Worm (Caenorhabditis elegans) whole organism, L2 larva: ENCODE results near the gene T08D10.3.

Experiments used
- C34F6.9 ChIP-seq: fragments of 150-350 bp; optimal IDR thresholded peaks from 2 replicates; lab custom pipeline; 2014; ENCODE audit warnings: missing biosample characterization, missing genetic modification characterization
- F13H6.1 ChIP-seq: sonication (generic microtip); optimal IDR thresholded peaks from 2 replicates; lab custom pipeline; 2016; ENCODE audit warnings: missing genetic modification characterization, missing compliant biosample characterization
- R02D3.7 ChIP-seq: fragments of 150-350 bp; optimal IDR thresholded peaks from 2 replicates; lab custom pipeline; 2014; ENCODE audit warnings: missing biosample characterization, missing genetic modification characterization
- Y55F3AM.14 ChIP-seq: fragments of 200-800 bp; sonication (Bioruptor generic); optimal IDR thresholded peaks from 2 replicates; lab custom pipeline; 2018; ENCODE audit warnings: mild to moderate bottlenecking, missing genetic modification characterization, missing compliant biosample characterization
- ZK546.5 ChIP-seq: sonication (generic microtip); optimal IDR thresholded peaks from 2 replicates; lab custom pipeline; 2017; ENCODE audit warnings: missing biosample characterization, missing genetic modification characterization
- alr-1 ChIP-seq: fragments of 150-350 bp; optimal IDR thresholded peaks from 2 replicates; lab custom pipeline; 2014; ENCODE audit warnings: missing biosample characterization, missing genetic modification characterization
- ama-1 ChIP-seq: fragments of 150-350 bp; optimal IDR thresholded peaks from 2 replicates; lab custom pipeline; 2018; ENCODE audit warnings: inconsistent platforms
- blmp-1 ChIP-seq: sonication (generic microtip); optimal IDR thresholded peaks from 2 replicates; lab custom pipeline; 2017; ENCODE audit warnings: missing genetic modification characterization, mild to moderate bottlenecking, missing compliant biosample characterization, antibody characterized with exemption, moderate library complexity; ENCODE audit not compliant: insufficient read depth
- ceh-16 ChIP-seq: fragments of 150-350 bp; optimal IDR thresholded peaks from 2 replicates; lab custom pipeline; 2014; ENCODE audit warnings: missing biosample characterization, missing genetic modification characterization
- ceh-82 ChIP-seq: fragments of 150-350 bp; optimal IDR thresholded peaks from 2 replicates; lab custom pipeline; 2014; ENCODE audit warnings: missing biosample characterization, missing genetic modification characterization
- crh-2 ChIP-seq: sonication (generic microtip); optimal IDR thresholded peaks from 2 replicates; lab custom pipeline; 2017; ENCODE audit warnings: missing biosample characterization, missing genetic modification characterization
- dmd-4 ChIP-seq: sonication (generic microtip); optimal IDR thresholded peaks from 2 replicates; lab custom pipeline; 2017; ENCODE audit warnings: missing biosample characterization, missing genetic modification characterization
- egl-27 ChIP-seq: sonication (generic microtip); optimal IDR thresholded peaks from 3 replicates; lab custom pipeline; 2017; ENCODE audit warnings: missing biosample characterization, missing genetic modification reagents, missing genetic modification characterization
- elt-1 ChIP-seq: fragments of 150-350 bp; optimal IDR thresholded peaks from 2 replicates; lab custom pipeline; 2014; ENCODE audit warnings: missing biosample characterization, missing genetic modification characterization
- elt-3 ChIP-seq: sonication (generic microtip); optimal IDR thresholded peaks from 2 replicates; lab custom pipeline; 2017; ENCODE audit warnings: missing biosample characterization, missing genetic modification characterization
- gmeb-1 ChIP-seq: fragments of 150-350 bp; optimal IDR thresholded peaks from 2 replicates; lab custom pipeline; 2014; ENCODE audit warnings: missing biosample characterization, missing genetic modification characterization
- lin-13 ChIP-seq: fragments of 150-350 bp; optimal IDR thresholded peaks from 2 replicates; lab custom pipeline; 2014; ENCODE audit warnings: missing biosample characterization, missing genetic modification reagents, missing genetic modification characterization
- lin-39 ChIP-seq: fragments of 150-350 bp; optimal IDR thresholded peaks from 2 replicates; lab custom pipeline; 2014; ENCODE audit warnings: missing biosample characterization, missing genetic modification reagents, missing genetic modification characterization
- lsy-2 ChIP-seq, 2 experiments: fragments of 150-350 bp in 1 of 2; sonication (generic microtip) in 1 of 2; optimal IDR thresholded peaks; 2 replicates each; lab custom pipeline; 2014 to 2017; ENCODE audit warnings: missing biosample characterization in 2 of 2, missing genetic modification characterization in 2 of 2
- mab-5 ChIP-seq: fragments of 150-350 bp; optimal IDR thresholded peaks from 2 replicates; lab custom pipeline; 2014; ENCODE audit warnings: missing biosample characterization, missing genetic modification characterization
- mbf-1 ChIP-seq: sonication (generic microtip); optimal IDR thresholded peaks from 2 replicates; lab custom pipeline; 2017; ENCODE audit warnings: missing biosample characterization, missing genetic modification characterization
- mdl-1 ChIP-seq, 2 experiments: fragments of 150-350 bp in 1 of 2; sonication (generic microtip) in 1 of 2; optimal IDR thresholded peaks; 2 replicates each; lab custom pipeline; 2017; ENCODE audit warnings: missing biosample characterization in 2 of 2, missing genetic modification characterization in 2 of 2
- nhr-11 ChIP-seq: fragments of 150-350 bp; optimal IDR thresholded peaks from 2 replicates; lab custom pipeline; 2014; ENCODE audit warnings: missing biosample characterization, missing genetic modification characterization
- nhr-12 ChIP-seq: fragments of 150-350 bp; optimal IDR thresholded peaks from 2 replicates; lab custom pipeline; 2014; ENCODE audit warnings: missing biosample characterization, missing genetic modification characterization
- nhr-129 ChIP-seq: fragments of 150-350 bp; optimal IDR thresholded peaks from 2 replicates; lab custom pipeline; 2014; ENCODE audit warnings: missing biosample characterization, missing genetic modification characterization
- nhr-21 ChIP-seq: fragments of 150-350 bp; optimal IDR thresholded peaks from 2 replicates; lab custom pipeline; 2014; ENCODE audit warnings: missing biosample characterization, missing genetic modification characterization
- nhr-23 ChIP-seq: fragments of 150-350 bp; optimal IDR thresholded peaks from 2 replicates; lab custom pipeline; 2014; ENCODE audit warnings: missing biosample characterization, missing genetic modification reagents, missing genetic modification characterization
- nhr-237 ChIP-seq: fragments of 150-350 bp; optimal IDR thresholded peaks from 2 replicates; lab custom pipeline; 2014; ENCODE audit warnings: missing biosample characterization, missing genetic modification characterization
- nhr-6 ChIP-seq: fragments of 150-350 bp; optimal IDR thresholded peaks from 2 replicates; lab custom pipeline; 2014; ENCODE audit warnings: missing biosample characterization, missing genetic modification characterization
- peb-1 ChIP-seq: fragments of 150-350 bp; optimal IDR thresholded peaks from 2 replicates; lab custom pipeline; 2014; ENCODE audit warnings: missing biosample characterization, missing genetic modification characterization
- sem-4 ChIP-seq: fragments of 150-350 bp; optimal IDR thresholded peaks from 2 replicates; lab custom pipeline; 2014; ENCODE audit warnings: missing biosample characterization, missing genetic modification reagents, missing genetic modification characterization
- skn-1 ChIP-seq: sonication (generic microtip); optimal IDR thresholded peaks from 2 replicates; lab custom pipeline; 2017; ENCODE audit warnings: missing biosample characterization, missing genetic modification characterization
- sma-3 ChIP-seq: sonication (generic microtip); optimal IDR thresholded peaks from 2 replicates; lab custom pipeline; 2016; ENCODE audit warnings: missing genetic modification reagents, missing genetic modification characterization, missing compliant biosample characterization
- sma-9 ChIP-seq, 2 experiments: fragments of 150-350 bp in 1 of 2; sonication (generic microtip) in 1 of 2; optimal IDR thresholded peaks; 2 replicates each; lab custom pipeline; 2014 to 2016; ENCODE audit warnings: missing genetic modification characterization in 2 of 2, mild to moderate bottlenecking in 1 of 2, missing biosample characterization in 1 of 2, missing compliant biosample characterization in 1 of 2, missing genetic modification reagents in 1 of 2, moderate library complexity in 1 of 2
- unc-39 ChIP-seq: fragments of 150-350 bp; optimal IDR thresholded peaks from 2 replicates; lab custom pipeline; 2014; ENCODE audit warnings: missing biosample characterization, missing genetic modification characterization
- unc-55 ChIP-seq: fragments of 150-350 bp; sonication (generic microtip); optimal IDR thresholded peaks from 3 replicates; lab custom pipeline; 2014; ENCODE audit warnings: missing biosample characterization, missing genetic modification reagents, missing genetic modification characterization
- unc-62 ChIP-seq: fragments of 150-350 bp; optimal IDR thresholded peaks from 2 replicates; lab custom pipeline; 2014; ENCODE audit warnings: missing biosample characterization, missing genetic modification reagents, missing genetic modification characterization
- zag-1 ChIP-seq: fragments of 150-350 bp; optimal IDR thresholded peaks from 2 replicates; lab custom pipeline; 2014; ENCODE audit warnings: missing biosample characterization, missing genetic modification characterization
- ztf-1 ChIP-seq: fragments of 200-800 bp; sonication (Bioruptor generic); conservative IDR thresholded peaks from 2 replicates; pipeline ENCODE4 v1.3.6; 2022; ENCODE audit warnings: missing genetic modification characterization, missing compliant biosample characterization
- ztf-11 ChIP-seq: sonication (generic microtip); optimal IDR thresholded peaks from 2 replicates; lab custom pipeline; 2017; ENCODE audit warnings: missing biosample characterization, missing genetic modification characterization
- ztf-4 ChIP-seq: fragments of 150-350 bp; optimal IDR thresholded peaks from 2 replicates; lab custom pipeline; 2014; ENCODE audit warnings: missing biosample characterization, missing genetic modification characterization

T08D10.3 gene

DNA sequence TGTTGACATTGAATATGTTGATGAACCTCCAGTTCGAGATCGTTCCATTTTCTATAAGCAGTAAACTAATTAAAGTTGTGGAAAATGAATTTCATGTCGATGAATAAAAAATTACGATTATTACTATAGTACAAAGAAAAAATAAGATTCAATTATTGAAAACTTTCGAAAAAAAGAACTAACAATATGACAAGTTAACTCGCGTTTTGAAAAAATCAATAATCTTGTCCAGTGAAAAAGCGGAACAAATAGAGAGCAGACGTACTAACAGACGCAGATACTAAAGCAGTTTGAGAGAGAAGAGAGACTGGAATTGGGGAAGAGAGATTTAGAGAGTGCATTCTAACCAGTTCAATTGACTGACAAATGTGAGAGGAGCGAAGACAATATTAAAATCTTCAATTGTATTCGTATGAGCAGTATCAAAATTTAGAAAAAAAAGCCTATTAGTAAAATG, 19.4 kb downstream of the T08D10.3 start, which contains the start of gene set-6:
set-6 (minus strand) TSS at position 51 of the 457 bp plus-strand sequence.
- TF ChIP-seq mdl-1 (tag; optimal IDR thresholded peaks at IDR 0.05; lab: Kevin White, UChicago) = no peak
- peak; percentile 71 for TF ChIP-seq unc-55 (GFP tag; lab: Kevin White, UChicago)
- no peak for TF ChIP-seq gmeb-1
- TF ChIP-seq ceh-16 (tag; lab: Kevin White, UChicago) = no peak
- TF ChIP-seq skn-1 (tag; lab: Kevin White, UChicago) = no peak
- TF ChIP-seq alr-1 = no peak
- no peak for TF ChIP-seq ZK546.5 (tag; lab: Kevin White, UChicago)
- TF ChIP-seq ztf-1 (GFP tag; lab: Robert Waterston, UW) = no peak
- TF ChIP-seq unc-39 (tag; lab: Kevin White, UChicago) = no peak
- peak; percentile 9 for TF ChIP-seq nhr-129 (tag; lab: Kevin White, UChicago)
- TF ChIP-seq dmd-4 (tag; lab: Kevin White, UChicago) = no peak
- TF ChIP-seq nhr-6 (tag; lab: Kevin White, UChicago) = no peak
- TF ChIP-seq nhr-11 (tag; lab: Kevin White, UChicago) = no peak
- TF ChIP-seq nhr-237 (tag; lab: Kevin White, UChicago) = no peak
- no peak for TF ChIP-seq ceh-82 (tag; lab: Kevin White, UChicago)
- TF ChIP-seq nhr-23 (tag; lab: Kevin White, UChicago) = no peak
- TF ChIP-seq F13H6.1 (tag; lab: Kevin White, UChicago) = peak; percentile 18
- TF ChIP-seq sem-4 (tag; lab: Kevin White, UChicago) = no peak
- no peak for TF ChIP-seq elt-3
- peak; percentile 47 for TF ChIP-seq sma-9 (GFP tag; optimal IDR thresholded peaks at IDR 0.05; lab: Kevin White, UChicago)
- no peak for TF ChIP-seq sma-9 (tag; optimal IDR thresholded peaks at IDR 0.05; lab: Kevin White, UChicago)
- TF ChIP-seq ztf-4 (tag; lab: Kevin White, UChicago) = no peak
- peak in 1 of 2 experiments; percentile 19 for TF ChIP-seq lsy-2 (tag; optimal IDR thresholded peaks at IDR 0.05; lab: Kevin White, UChicago)
- TF ChIP-seq lin-13 (GFP tag; lab: Kevin White, UChicago) = peak; percentile 12
- TF ChIP-seq Y55F3AM.14 = no peak
- peak; percentile 10 for TF ChIP-seq crh-2 (tag; lab: Kevin White, UChicago)
- no peak for TF ChIP-seq blmp-1 (tag; lab: Kevin White, UChicago)
- no peak for TF ChIP-seq ama-1 (lab: Kevin White, UChicago)
- no peak for TF ChIP-seq nhr-21 (tag; lab: Kevin White, UChicago)
- no peak for TF ChIP-seq unc-62 (GFP tag; lab: Kevin White, UChicago)
- no peak for TF ChIP-seq lin-39 (tag; lab: Kevin White, UChicago)
- TF ChIP-seq C34F6.9 (tag; lab: Kevin White, UChicago) = peak; percentile 62
- no peak for TF ChIP-seq sma-3 (GFP tag; lab: Kevin White, UChicago)
- TF ChIP-seq R02D3.7 = no peak
- no peak for TF ChIP-seq nhr-12 (tag; lab: Kevin White, UChicago)
- TF ChIP-seq ztf-11 = no peak
- TF ChIP-seq mbf-1 (tag; lab: Kevin White, UChicago) = no peak
- no peak for TF ChIP-seq peb-1 (tag; lab: Kevin White, UChicago)
- TF ChIP-seq zag-1 (tag; lab: Kevin White, UChicago) = no peak
- TF ChIP-seq, all 48 proteins: peak for 8

DNA sequence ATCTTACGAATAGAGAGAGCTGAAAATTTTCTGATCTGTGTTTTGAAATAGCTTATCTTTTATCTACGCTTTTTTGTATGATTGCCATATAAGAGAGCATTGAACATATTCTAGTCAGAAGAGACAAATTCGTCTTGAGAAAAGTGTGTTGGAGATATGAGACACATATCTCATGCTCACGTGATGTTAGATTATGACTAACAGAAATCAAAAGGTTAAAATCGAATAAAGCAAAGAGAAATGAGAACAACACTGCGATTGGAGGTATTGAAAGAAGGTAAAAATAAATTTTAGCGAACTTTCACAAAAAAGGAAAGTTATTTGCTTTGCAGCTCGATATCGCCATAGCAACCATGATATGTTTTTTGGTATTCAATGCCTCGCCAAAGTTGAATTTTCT, 26.8 kb downstream of the T08D10.3 start, which contains the start of gene nhr-167:
nhr-167 (minus strand) TSS at position 21 of the 400 bp plus-strand sequence.
- TF ChIP-seq sma-9 (GFP tag; optimal IDR thresholded peaks at IDR 0.05; lab: Kevin White, UChicago) (no peak), sma-9 (tag; optimal IDR thresholded peaks at IDR 0.05; lab: Kevin White, UChicago) (no peak), C34F6.9 (tag; lab: Kevin White, UChicago) (peak; percentile 4), elt-1 (no peak), nhr-12 (tag; lab: Kevin White, UChicago) (no peak), ztf-4 (tag; lab: Kevin White, UChicago) (no peak)
- TF ChIP-seq, all 48 proteins: peak for 1

DNA sequence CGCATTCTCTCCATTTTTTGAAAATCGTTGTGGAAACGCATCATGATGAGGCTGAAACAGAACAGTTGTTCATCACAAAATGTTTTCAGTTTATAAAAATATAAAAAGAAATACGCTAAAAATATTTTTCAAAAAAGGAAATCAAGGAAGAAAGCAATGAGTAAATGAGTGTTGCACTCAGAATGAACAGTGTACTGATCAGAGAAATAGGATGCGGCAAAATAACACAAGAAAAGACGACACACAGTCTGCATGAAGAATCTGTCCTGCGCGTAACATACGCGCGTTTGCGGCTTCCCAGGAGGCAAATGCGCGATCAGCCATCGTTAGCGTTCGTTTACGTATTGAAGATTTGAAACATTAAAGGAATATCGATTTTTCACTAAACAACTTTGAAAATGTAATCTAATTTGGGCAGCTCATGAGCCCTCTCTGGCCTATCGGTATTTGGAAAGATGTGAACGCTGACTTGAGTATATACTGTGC, 28.4 kb downstream of the T08D10.3 start, which contains the start of gene C49F5.3:
C49F5.3 (minus strand) TSS at position 51 of the 486 bp plus-strand sequence.
- TF ChIP-seq C34F6.9 (tag; lab: Kevin White, UChicago) (no peak), peb-1 (tag; lab: Kevin White, UChicago) (no peak), ama-1 (lab: Kevin White, UChicago) (no peak), nhr-23 (tag; lab: Kevin White, UChicago) (no peak), nhr-12 (tag; lab: Kevin White, UChicago) (no peak), egl-27 (tag; lab: Kevin White, UChicago) (no peak), mab-5 (tag; lab: Kevin White, UChicago) (no peak), nhr-237 (tag; lab: Kevin White, UChicago) (no peak), gmeb-1 (no peak), unc-62 (GFP tag; lab: Kevin White, UChicago) (no peak), mbf-1 (tag; lab: Kevin White, UChicago) (no peak), nhr-6 (tag; lab: Kevin White, UChicago) (no peak), lin-39 (tag; lab: Kevin White, UChicago) (no peak), alr-1 (no peak), sma-3 (GFP tag; lab: Kevin White, UChicago) (no peak), unc-39 (tag; lab: Kevin White, UChicago) (no peak), unc-55 (GFP tag; lab: Kevin White, UChicago) (no peak), lsy-2 (tag; optimal IDR thresholded peaks at IDR 0.05; lab: Kevin White, UChicago) (no peak), nhr-21 (tag; lab: Kevin White, UChicago) (no peak)
